Fruit fly (Drosophila melanogaster) whole organism, wandering third instar larva: ENCODE data around the gene MsR1.

Experiments used
- CG32264 ChIP-seq: fragments of 200-800 bp; sonication (Bioruptor generic); optimal IDR thresholded peaks from 2 replicates; lab custom pipeline; 2016; ENCODE audit warnings: missing biosample characterization, missing genetic modification characterization
- CG9705 ChIP-seq: fragments of 200-800 bp; sonication (Bioruptor generic); optimal IDR thresholded peaks from 2 replicates; lab custom pipeline; 2018; ENCODE audit warnings: missing biosample characterization, mild to moderate bottlenecking, missing genetic modification characterization
- CrebA ChIP-seq: fragments of 200-800 bp; sonication (Bioruptor generic); optimal IDR thresholded peaks from 2 replicates; lab custom pipeline; 2016; ENCODE audit warnings: missing biosample characterization, mild to moderate bottlenecking, missing genetic modification characterization, borderline replicate concordance
- Dfd ChIP-seq: fragments of >200 bp; optimal IDR thresholded peaks from 2 replicates; lab custom pipeline; 2017; ENCODE audit warnings: missing biosample characterization, missing genetic modification characterization
- Dif ChIP-seq: fragments of 200-275, 200-300 bp; sonication (Bioruptor generic); optimal IDR thresholded peaks from 2 replicates; lab custom pipeline; 2018; ENCODE audit warnings: missing biosample characterization, missing genetic modification characterization; ENCODE audit not compliant: partially characterized antibody
- GATAd ChIP-seq: sonication (Bioruptor generic); optimal IDR thresholded peaks from 2 replicates; lab custom pipeline; 2016; ENCODE audit warnings: missing biosample characterization, missing genetic modification characterization
- HLH106 ChIP-seq: fragments of 200-800 bp; optimal IDR thresholded peaks from 3 replicates; lab custom pipeline; 2019; ENCODE audit warnings: missing biosample characterization, mild to moderate bottlenecking, missing genetic modification characterization, moderate library complexity
- Hnf4 ChIP-seq: fragments of 200-800 bp; sonication (Bioruptor generic); optimal IDR thresholded peaks from 2 replicates; lab custom pipeline; 2016; ENCODE audit warnings: missing biosample characterization, mild to moderate bottlenecking, missing genetic modification characterization
- Hr78 ChIP-seq: fragments of >200 bp; optimal IDR thresholded peaks from 2 replicates; lab custom pipeline; 2017; ENCODE audit warnings: missing biosample characterization, missing genetic modification characterization
- Hr83 ChIP-seq: fragments of 200-300 bp; sonication (Bioruptor generic); optimal IDR thresholded peaks from 2 replicates; lab custom pipeline; 2016; ENCODE audit warnings: missing biosample characterization, mild to moderate bottlenecking, missing genetic modification characterization, moderate library complexity; ENCODE audit not compliant: poor library complexity, severe bottlenecking
- Jra ChIP-seq: sonication (Bioruptor generic); optimal IDR thresholded peaks from 2 replicates; lab custom pipeline; 2016; ENCODE audit warnings: missing biosample characterization, missing genetic modification characterization
- Mio ChIP-seq: sonication (Bioruptor generic); optimal IDR thresholded peaks from 2 replicates; lab custom pipeline; 2016; ENCODE audit warnings: missing biosample characterization, missing genetic modification characterization
- Myc ChIP-seq: fragments of >200 bp; optimal IDR thresholded peaks from 2 replicates; lab custom pipeline; 2017
- N ChIP-seq: fragments of >200 bp; optimal IDR thresholded peaks from 2 replicates; lab custom pipeline; 2018; ENCODE audit warnings: missing biosample characterization, missing external identifiers, missing genetic modification characterization
- OdsH ChIP-seq: fragments of 200-800 bp; sonication (Bioruptor generic); optimal IDR thresholded peaks from 2 replicates; lab custom pipeline; 2016; ENCODE audit warnings: missing biosample characterization, mild to moderate bottlenecking, missing genetic modification characterization
- Rel ChIP-seq, 2 experiments: fragments of 200-800 bp; sonication (Bioruptor generic) in 1 of 2; optimal IDR thresholded peaks; 2 replicates in 1 of 2; 3 replicates in 1 of 2; lab custom pipeline; 2016 to 2019; ENCODE audit warnings: mild to moderate bottlenecking in 2 of 2, missing biosample characterization in 2 of 2, missing genetic modification characterization in 2 of 2, moderate library complexity in 1 of 2
- Sp1 ChIP-seq: fragments of 200-800 bp; sonication (Bioruptor generic); optimal IDR thresholded peaks from 3 replicates; lab custom pipeline; 2019; ENCODE audit warnings: missing biosample characterization, mild to moderate bottlenecking, missing genetic modification characterization, moderate library complexity
- Vsx2 ChIP-seq: fragments of 200-300, 225-300 bp; sonication (Bioruptor generic); optimal IDR thresholded peaks from 2 replicates; lab custom pipeline; 2018; ENCODE audit warnings: missing biosample characterization, missing genetic modification characterization; ENCODE audit not compliant: partially characterized antibody
- br ChIP-seq: fragments of 200-800 bp; sonication (Bioruptor generic); optimal IDR thresholded peaks from 2 replicates; lab custom pipeline; 2016; ENCODE audit warnings: missing biosample characterization, missing genetic modification characterization
- brk ChIP-seq: fragments of 200-800 bp; sonication (Bioruptor generic); optimal IDR thresholded peaks from 2 replicates; lab custom pipeline; 2016; ENCODE audit warnings: missing biosample characterization, mild to moderate bottlenecking, missing genetic modification characterization
- dl ChIP-seq, 2 experiments: fragments of 175-275, 200-275 bp in 1 of 2; fragments of 200-275 bp in 1 of 2; sonication (Bioruptor generic); optimal IDR thresholded peaks; lab custom pipeline; 2018; ENCODE audit warnings: mild to moderate bottlenecking in 2 of 2, missing biosample characterization in 2 of 2, missing genetic modification characterization in 2 of 2, moderate library complexity in 2 of 2; ENCODE audit not compliant: partially characterized antibody in 2 of 2, insufficient read depth in 1 of 2
- dmrt93B ChIP-seq: fragments of 200-800 bp; sonication (Bioruptor generic); optimal IDR thresholded peaks from 2 replicates; lab custom pipeline; 2018; ENCODE audit warnings: missing biosample characterization, mild to moderate bottlenecking, missing genetic modification characterization
- dsf ChIP-seq: sonication (Bioruptor generic); optimal IDR thresholded peaks from 2 replicates; lab custom pipeline; 2016; ENCODE audit warnings: missing biosample characterization, missing genetic modification characterization, borderline replicate concordance
- foxo ChIP-seq, 2 experiments: fragments of 200-800 bp; sonication (Bioruptor generic); optimal IDR thresholded peaks; 2 replicates in 1 of 2; 3 replicates in 1 of 2; lab custom pipeline; 2016 to 2017; ENCODE audit warnings: missing biosample characterization in 2 of 2, missing genetic modification characterization in 2 of 2
- fru ChIP-seq: fragments of 200-800 bp; sonication (Bioruptor generic); optimal IDR thresholded peaks from 3 replicates; lab custom pipeline; 2016; ENCODE audit warnings: missing biosample characterization, mild to moderate bottlenecking, missing genetic modification characterization
- h ChIP-seq: fragments of 200-800 bp; sonication (Bioruptor generic); optimal IDR thresholded peaks from 3 replicates; lab custom pipeline; 2016; ENCODE audit warnings: missing biosample characterization, mild to moderate bottlenecking, missing genetic modification characterization
- jim ChIP-seq: fragments of 175-275, 200-325 bp; sonication (Bioruptor generic); optimal IDR thresholded peaks from 2 replicates; lab custom pipeline; 2016; ENCODE audit warnings: missing biosample characterization, mild to moderate bottlenecking, missing genetic modification characterization
- lola ChIP-seq: fragments of >200 bp; optimal IDR thresholded peaks from 2 replicates; lab custom pipeline; 2017; ENCODE audit warnings: missing biosample characterization, missing genetic modification characterization
- pan ChIP-seq: fragments of >200 bp; optimal IDR thresholded peaks from 2 replicates; lab custom pipeline; 2017
- psq ChIP-seq: fragments of 200-800 bp; sonication (Bioruptor generic); optimal IDR thresholded peaks from 3 replicates; lab custom pipeline; 2017; ENCODE audit warnings: missing biosample characterization, mild to moderate bottlenecking, missing genetic modification characterization, moderate library complexity
- rgr ChIP-seq: fragments of 200-800 bp; sonication (Bioruptor generic); optimal IDR thresholded peaks from 3 replicates; lab custom pipeline; 2016; ENCODE audit warnings: missing biosample characterization, mild to moderate bottlenecking, missing genetic modification characterization
- sage ChIP-seq: fragments of 200-800 bp; sonication (Bioruptor generic); optimal IDR thresholded peaks from 2 replicates; lab custom pipeline; 2016; ENCODE audit warnings: missing biosample characterization, mild to moderate bottlenecking, missing genetic modification characterization
- sv ChIP-seq: fragments of 200-800 bp; sonication (Bioruptor generic); optimal IDR thresholded peaks from 3 replicates; lab custom pipeline; 2016; ENCODE audit warnings: missing biosample characterization, missing genetic modification characterization
- tai ChIP-seq: sonication (Bioruptor generic); optimal IDR thresholded peaks from 2 replicates; lab custom pipeline; 2016; ENCODE audit warnings: missing biosample characterization, missing genetic modification characterization
- usp ChIP-seq: fragments of >200 bp; optimal IDR thresholded peaks from 2 replicates; lab custom pipeline; 2017; ENCODE audit warnings: missing biosample characterization, missing genetic modification characterization
- woc ChIP-seq: sonication (Bioruptor generic); optimal IDR thresholded peaks from 2 replicates; lab custom pipeline; 2016; ENCODE audit warnings: missing biosample characterization, mild to moderate bottlenecking, missing genetic modification characterization

Gene MsR1

DNA sequence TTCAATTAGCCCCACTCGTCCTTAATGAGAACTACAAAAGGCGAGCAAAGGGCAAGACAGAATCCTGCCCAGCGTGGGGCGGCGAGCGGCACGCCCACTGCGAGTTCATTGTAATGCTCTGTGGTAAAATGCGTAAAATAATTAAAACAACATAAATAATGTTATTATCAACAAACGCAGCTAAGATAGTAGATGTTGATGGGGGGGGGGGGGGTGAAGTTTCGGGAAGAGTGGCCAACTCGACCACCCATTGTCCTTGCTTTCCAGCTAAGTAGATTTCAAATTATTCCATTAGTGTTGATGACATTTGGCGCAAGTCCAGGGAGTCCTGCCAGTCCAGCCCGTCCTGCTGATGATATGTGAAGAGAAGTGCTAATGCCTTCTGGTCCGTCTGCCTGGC is 6.3 kb downstream of the MsR1 start:
- TF ChIP-seq CG32264 (GFP tag; lab: Kevin White, UChicago) = no peak
- TF ChIP-seq Hr78 (GFP tag; lab: Kevin White, UChicago) = no peak
- no peak for TF ChIP-seq brk
- TF ChIP-seq Mio = no peak
- peak; percentile 92 for TF ChIP-seq Dfd (GFP tag; lab: Kevin White, UChicago)
- TF ChIP-seq, all 38 proteins: peak for 1

DNA sequence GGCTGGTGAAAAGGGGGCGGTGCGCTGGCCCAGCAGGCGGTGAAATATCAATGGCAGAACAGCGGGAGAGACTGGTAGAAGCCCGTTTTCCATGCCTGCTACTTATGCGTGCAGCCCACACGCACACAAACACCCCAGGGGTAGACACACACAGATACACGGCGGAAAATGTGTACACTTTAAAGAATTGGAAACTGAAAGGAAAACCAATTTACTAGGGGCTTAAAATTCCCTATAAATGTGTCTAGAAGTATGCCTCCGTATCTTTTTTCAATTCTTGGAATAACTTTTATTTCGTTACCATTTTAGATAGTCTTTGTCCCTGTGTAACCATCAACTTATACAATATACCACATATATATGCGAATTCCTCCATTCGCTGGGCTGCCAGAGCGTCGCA is 9.7 kb downstream of the MsR1 start:
- TF ChIP-seq Myc (lab: Kevin White, UChicago) = no peak
- no peak for TF ChIP-seq tai (GFP tag; lab: Kevin White, UChicago)
- TF ChIP-seq Rel (GFP tag; optimal IDR thresholded peaks at IDR 0.05; lab: Kevin White, UChicago) = no peak
- no peak for TF ChIP-seq Rel (tag; optimal IDR thresholded peaks at IDR 0.05; lab: Kevin White, UChicago)
- no peak for TF ChIP-seq Hnf4 (GFP tag; lab: Kevin White, UChicago)

dm6 chr3L:2360257-2360656 is 37.8 kb downstream of the MsR1 start, which contains the start of gene CG13801:
TSS of gene CG13801 (plus strand) at chr3L:2360557.
- no peak for TF ChIP-seq rgr
- no peak for TF ChIP-seq dmrt93B (GFP tag; lab: Kevin White, UChicago)
- TF ChIP-seq brk = no peak

- TF ChIP-seq HLH106 (tag; lab: Kevin White, UChicago) (peak; percentile 49), woc (GFP tag; lab: Kevin White, UChicago) (peak; percentile 44), Jra (GFP tag; lab: Kevin White, UChicago) (no peak), sage (no peak), Hr83 (GFP tag; lab: Kevin White, UChicago) (no peak), sv (GFP tag; lab: Kevin White, UChicago) (peak; percentile 44), OdsH (GFP tag; lab: Kevin White, UChicago) (no peak), Sp1 (peak; percentile 24), Myc (lab: Kevin White, UChicago) (peak; percentile 8), Vsx2 (GFP tag; lab: Kevin White, UChicago) (no peak), foxo (GFP tag; optimal IDR thresholded peaks at IDR 0.05; lab: Kevin White, UChicago) (peak in 1 of 2 experiments; percentile 52), psq (GFP tag; lab: Kevin White, UChicago) (peak; percentile 10), rgr (peak; percentile 47)
Measured at dm6 chr3L:2371882-2372281, 49.4 kb downstream of the MsR1 start, which contains the start of the genes CG1317 and CG8993. TSS of gene CG1317 (minus strand) at chr3L:2371939. TSS of gene CG8993 (plus strand) at chr3L:2372199.

dm6 chr3L:2373421-2374043 is 51.0 kb downstream of the MsR1 start, which contains the start of the genes mRpL23 and CG9004:
TSS of gene mRpL23 (minus strand) at chr3L:2373704.
TSS of gene CG9004 (plus strand) at chr3L:2373728.
- TF ChIP-seq Myc (lab: Kevin White, UChicago) = peak; percentile 37
- peak; percentile 97 for TF ChIP-seq Dfd (GFP tag; lab: Kevin White, UChicago)
- TF ChIP-seq rgr = peak; percentile 100
- TF ChIP-seq brk = peak; percentile 98
- peak; percentile 87 for TF ChIP-seq Rel (GFP tag; optimal IDR thresholded peaks at IDR 0.05; lab: Kevin White, UChicago)
- TF ChIP-seq Rel (tag; optimal IDR thresholded peaks at IDR 0.05; lab: Kevin White, UChicago) = peak; percentile 91
- peak; percentile 96 for TF ChIP-seq Hr83 (GFP tag; lab: Kevin White, UChicago)
- peak; percentile 99 for TF ChIP-seq Hnf4 (GFP tag; lab: Kevin White, UChicago)
- no peak for TF ChIP-seq CrebA (GFP tag; lab: Kevin White, UChicago)
- TF ChIP-seq Mio = peak; percentile 92
- TF ChIP-seq lola (GFP tag; lab: Kevin White, UChicago) = no peak
- TF ChIP-seq tai (GFP tag; lab: Kevin White, UChicago) = no peak
- no peak for TF ChIP-seq N (GFP tag; lab: Kevin White, UChicago)
- no peak for TF ChIP-seq Vsx2 (GFP tag; lab: Kevin White, UChicago)
- TF ChIP-seq h (GFP tag; lab: Kevin White, UChicago) = peak; percentile 100
- peak; percentile 98 for TF ChIP-seq Jra (GFP tag; lab: Kevin White, UChicago)
- TF ChIP-seq usp (GFP tag; lab: Kevin White, UChicago) = no peak
- peak; percentile 99 for TF ChIP-seq br (GFP tag; lab: Kevin White, UChicago)
- TF ChIP-seq dl (GFP tag; optimal IDR thresholded peaks at IDR 0.05; lab: Kevin White, UChicago; ENCODE audit: insufficient read depth in 1 of 2, partially characterized antibody in 2 of 2) = no peak
- peak; percentile 99 for TF ChIP-seq sv (GFP tag; lab: Kevin White, UChicago)
- peak; percentile 99 for TF ChIP-seq OdsH (GFP tag; lab: Kevin White, UChicago)
- peak; percentile 99 for TF ChIP-seq HLH106 (tag; lab: Kevin White, UChicago)
- peak; percentile 91 to 99 for TF ChIP-seq foxo (GFP tag; optimal IDR thresholded peaks at IDR 0.05; lab: Kevin White, UChicago)
- TF ChIP-seq sage = peak; percentile 97
- no peak for TF ChIP-seq pan (lab: Kevin White, UChicago)
- peak; percentile 98 for TF ChIP-seq psq (GFP tag; lab: Kevin White, UChicago)
- peak; percentile 97 for TF ChIP-seq dsf (GFP tag; lab: Kevin White, UChicago)
- peak; percentile 96 for TF ChIP-seq woc (GFP tag; lab: Kevin White, UChicago)
- TF ChIP-seq Dif (GFP tag; lab: Kevin White, UChicago) = no peak
- peak; percentile 99 for TF ChIP-seq dmrt93B (GFP tag; lab: Kevin White, UChicago)
- peak; percentile 99 for TF ChIP-seq Sp1
- TF ChIP-seq CG32264 (GFP tag; lab: Kevin White, UChicago) = peak; percentile 97
- peak; percentile 91 for TF ChIP-seq jim (GFP tag; lab: Kevin White, UChicago)
- TF ChIP-seq GATAd = peak; percentile 98
- peak; percentile 98 for TF ChIP-seq CG9705 (GFP tag; lab: Kevin White, UChicago)
- TF ChIP-seq Hr78 (GFP tag; lab: Kevin White, UChicago) = no peak
- peak; percentile 99 for TF ChIP-seq fru (GFP tag; lab: Kevin White, UChicago)
